Worm (Caenorhabditis elegans) whole organism, dauer: ENCODE data around the gene T01C1.4.

Experiments used
- unc-62 ChIP-seq: sonication (generic microtip); optimal IDR thresholded peaks from 2 replicates; lab custom pipeline; 2017; ENCODE audit warnings: missing biosample characterization, missing genetic modification reagents, missing genetic modification characterization

Gene T01C1.4

ce11 chrX:10717019-10717418 is at the start of gene T01C1.4:
Gene T01C1.4 (minus strand): TSS chrX:10717119.
- TF ChIP-seq unc-62, result no peak

- no peak for TF ChIP-seq unc-62
Observed at ce11 chrX:10766123-10766622, 49.3 kb upstream of the T01C1.4 start.

- TF ChIP-seq unc-62, result no peak
Observed at ce11 chrX:10763383-10763782, 46.5 kb upstream of the T01C1.4 start.

ce11 chrX:10760958-10761357 is 44.0 kb upstream of the T01C1.4 start:
- TF ChIP-seq unc-62, result no peak

ce11 chrX:10758453-10758852 is 41.5 kb upstream of the T01C1.4 start:
- no peak for TF ChIP-seq unc-62

ce11 chrX:10757608-10758007 is 40.7 kb upstream of the T01C1.4 start, which contains the start of gene R07A4.4:
Gene R07A4.4 (minus strand): TSS chrX:10757708.
- TF ChIP-seq unc-62, result no peak

- TF ChIP-seq unc-62, result no peak
Observed at ce11 chrX:10756185-10756584, 39.3 kb upstream of the T01C1.4 start.

ce11 chrX:10754532-10754931 is 37.6 kb upstream of the T01C1.4 start:
- TF ChIP-seq unc-62, result no peak

ce11 chrX:10753403-10753802 is 36.5 kb upstream of the T01C1.4 start, which contains the start of gene R07A4.3:
Gene R07A4.3 (plus strand): TSS chrX:10753703.
- TF ChIP-seq unc-62, result no peak

ce11 chrX:10748145-10748544 is 31.2 kb upstream of the T01C1.4 start:
- no peak for TF ChIP-seq unc-62

ce11 chrX:10746388-10746787 is 29.5 kb upstream of the T01C1.4 start, which contains the start of gene R07A4.2:
Gene R07A4.2 (minus strand): TSS chrX:10746488.
- no peak for TF ChIP-seq unc-62

ce11 chrX:10734026-10734425 is 17.1 kb upstream of the T01C1.4 start, which contains the start of gene egl-36:
Gene egl-36 (plus strand): TSS chrX:10734326.
- no peak for TF ChIP-seq unc-62

- no peak for TF ChIP-seq unc-62
Observed at ce11 chrX:10731837-10732236, 14.9 kb upstream of the T01C1.4 start.

- no peak for TF ChIP-seq unc-62
Observed at ce11 chrX:10727696-10728095, 10.8 kb upstream of the T01C1.4 start.

ce11 chrX:10721954-10722353 is 5.0 kb upstream of the T01C1.4 start, which contains the start of gene mbr-1:
Gene mbr-1 (minus strand): TSS chrX:10722054.
- no peak for TF ChIP-seq unc-62

- TF ChIP-seq unc-62, result no peak
Observed at ce11 chrX:10711769-10712168, 5.2 kb downstream of the T01C1.4 start, which contains the start of gene rhgf-1. Gene rhgf-1 (minus strand): TSS chrX:10711869.

ce11 chrX:10704329-10704728 is 12.6 kb downstream of the T01C1.4 start:
- TF ChIP-seq unc-62, result no peak

- no peak for TF ChIP-seq unc-62
Observed at ce11 chrX:10694933-10695332, 22.0 kb downstream of the T01C1.4 start, which contains the start of gene plpp-1.3. Gene plpp-1.3 (plus strand): TSS chrX:10695312.

ce11 chrX:10694248-10694647 is 22.7 kb downstream of the T01C1.4 start:
- no peak for TF ChIP-seq unc-62
